Worm (Caenorhabditis elegans) whole organism, L2 larva: ENCODE data around the gene clc-32.

Experiments used
- R02D3.7 ChIP-seq: fragments of 150-350 bp; optimal IDR thresholded peaks from 2 replicates; lab custom pipeline; 2014; ENCODE audit warnings: missing biosample characterization, missing genetic modification characterization
- ZK546.5 ChIP-seq: sonication (generic microtip); optimal IDR thresholded peaks from 2 replicates; lab custom pipeline; 2017; ENCODE audit warnings: missing biosample characterization, missing genetic modification characterization
- aly-2 ChIP-seq: fragments of 150-350 bp; optimal IDR thresholded peaks from 2 replicates; lab custom pipeline; 2014; ENCODE audit warnings: missing biosample characterization, missing genetic modification characterization
- ama-1 ChIP-seq: fragments of 150-350 bp; optimal IDR thresholded peaks from 2 replicates; lab custom pipeline; 2018; ENCODE audit warnings: inconsistent platforms
- ceh-16 ChIP-seq: fragments of 150-350 bp; optimal IDR thresholded peaks from 2 replicates; lab custom pipeline; 2014; ENCODE audit warnings: missing biosample characterization, missing genetic modification characterization
- ceh-82 ChIP-seq: fragments of 150-350 bp; optimal IDR thresholded peaks from 2 replicates; lab custom pipeline; 2014; ENCODE audit warnings: missing biosample characterization, missing genetic modification characterization
- crh-2 ChIP-seq: sonication (generic microtip); optimal IDR thresholded peaks from 2 replicates; lab custom pipeline; 2017; ENCODE audit warnings: missing biosample characterization, missing genetic modification characterization
- dmd-4 ChIP-seq: sonication (generic microtip); optimal IDR thresholded peaks from 2 replicates; lab custom pipeline; 2017; ENCODE audit warnings: missing biosample characterization, missing genetic modification characterization
- egl-27 ChIP-seq: sonication (generic microtip); optimal IDR thresholded peaks from 3 replicates; lab custom pipeline; 2017; ENCODE audit warnings: missing biosample characterization, missing genetic modification reagents, missing genetic modification characterization
- elt-3 ChIP-seq: sonication (generic microtip); optimal IDR thresholded peaks from 2 replicates; lab custom pipeline; 2017; ENCODE audit warnings: missing biosample characterization, missing genetic modification characterization
- fos-1 ChIP-seq: fragments of 150-350 bp; optimal IDR thresholded peaks from 2 replicates; lab custom pipeline; 2014; ENCODE audit warnings: missing biosample characterization, missing genetic modification characterization
- lin-13 ChIP-seq: fragments of 150-350 bp; optimal IDR thresholded peaks from 2 replicates; lab custom pipeline; 2014; ENCODE audit warnings: missing biosample characterization, missing genetic modification reagents, missing genetic modification characterization
- lsy-2 ChIP-seq, 2 experiments: fragments of 150-350 bp in 1 of 2; sonication (generic microtip) in 1 of 2; optimal IDR thresholded peaks; 2 replicates each; lab custom pipeline; 2014 to 2017; ENCODE audit warnings: missing biosample characterization in 2 of 2, missing genetic modification characterization in 2 of 2
- mbf-1 ChIP-seq: sonication (generic microtip); optimal IDR thresholded peaks from 2 replicates; lab custom pipeline; 2017; ENCODE audit warnings: missing biosample characterization, missing genetic modification characterization
- mdl-1 ChIP-seq, 2 experiments: fragments of 150-350 bp in 1 of 2; sonication (generic microtip) in 1 of 2; optimal IDR thresholded peaks; 2 replicates each; lab custom pipeline; 2017; ENCODE audit warnings: missing biosample characterization in 2 of 2, missing genetic modification characterization in 2 of 2
- nhr-11 ChIP-seq: fragments of 150-350 bp; optimal IDR thresholded peaks from 2 replicates; lab custom pipeline; 2014; ENCODE audit warnings: missing biosample characterization, missing genetic modification characterization
- nhr-12 ChIP-seq: fragments of 150-350 bp; optimal IDR thresholded peaks from 2 replicates; lab custom pipeline; 2014; ENCODE audit warnings: missing biosample characterization, missing genetic modification characterization
- nhr-129 ChIP-seq: fragments of 150-350 bp; optimal IDR thresholded peaks from 2 replicates; lab custom pipeline; 2014; ENCODE audit warnings: missing biosample characterization, missing genetic modification characterization
- nhr-6 ChIP-seq: fragments of 150-350 bp; optimal IDR thresholded peaks from 2 replicates; lab custom pipeline; 2014; ENCODE audit warnings: missing biosample characterization, missing genetic modification characterization
- skn-1 ChIP-seq: sonication (generic microtip); optimal IDR thresholded peaks from 2 replicates; lab custom pipeline; 2017; ENCODE audit warnings: missing biosample characterization, missing genetic modification characterization
- sma-3 ChIP-seq: sonication (generic microtip); optimal IDR thresholded peaks from 2 replicates; lab custom pipeline; 2016; ENCODE audit warnings: missing genetic modification reagents, missing genetic modification characterization, missing compliant biosample characterization
- sma-9 ChIP-seq, 2 experiments: fragments of 150-350 bp in 1 of 2; sonication (generic microtip) in 1 of 2; optimal IDR thresholded peaks; 2 replicates each; lab custom pipeline; 2014 to 2016; ENCODE audit warnings: missing genetic modification characterization in 2 of 2, mild to moderate bottlenecking in 1 of 2, missing biosample characterization in 1 of 2, missing compliant biosample characterization in 1 of 2, missing genetic modification reagents in 1 of 2, moderate library complexity in 1 of 2
- snpc-4 ChIP-seq: fragments of 150-350 bp; optimal IDR thresholded peaks from 2 replicates; lab custom pipeline; 2014; ENCODE audit warnings: missing biosample characterization, missing genetic modification characterization
- unc-39 ChIP-seq: fragments of 150-350 bp; optimal IDR thresholded peaks from 2 replicates; lab custom pipeline; 2014; ENCODE audit warnings: missing biosample characterization, missing genetic modification characterization
- unc-55 ChIP-seq: fragments of 150-350 bp; sonication (generic microtip); optimal IDR thresholded peaks from 3 replicates; lab custom pipeline; 2014; ENCODE audit warnings: missing biosample characterization, missing genetic modification reagents, missing genetic modification characterization
- unc-62 ChIP-seq: fragments of 150-350 bp; optimal IDR thresholded peaks from 2 replicates; lab custom pipeline; 2014; ENCODE audit warnings: missing biosample characterization, missing genetic modification reagents, missing genetic modification characterization
- ztf-1 ChIP-seq: fragments of 200-800 bp; sonication (Bioruptor generic); conservative IDR thresholded peaks from 2 replicates; pipeline ENCODE4 v1.3.6; 2022; ENCODE audit warnings: missing genetic modification characterization, missing compliant biosample characterization
- ztf-11 ChIP-seq: sonication (generic microtip); optimal IDR thresholded peaks from 2 replicates; lab custom pipeline; 2017; ENCODE audit warnings: missing biosample characterization, missing genetic modification characterization
- ztf-4 ChIP-seq: fragments of 150-350 bp; optimal IDR thresholded peaks from 2 replicates; lab custom pipeline; 2014; ENCODE audit warnings: missing biosample characterization, missing genetic modification characterization

Gene clc-32

ce11 chrV:16115381-16115780, 25.6 kb downstream of the clc-32 start, which contains the start of gene str-25:
Gene str-25 (plus strand): TSS chrV:16115681.
- no peak for TF ChIP-seq mdl-1 (tag; optimal IDR thresholded peaks at IDR 0.05; lab: Kevin White, UChicago)
- TF ChIP-seq nhr-12 (tag; lab: Kevin White, UChicago): no peak
- no peak for TF ChIP-seq sma-3 (GFP tag; lab: Kevin White, UChicago)
- no peak for TF ChIP-seq unc-55 (GFP tag; lab: Kevin White, UChicago)
- TF ChIP-seq ceh-16 (tag; lab: Kevin White, UChicago): no peak
- no peak for TF ChIP-seq snpc-4
- no peak for TF ChIP-seq nhr-129 (tag; lab: Kevin White, UChicago)
- TF ChIP-seq lsy-2 (tag; optimal IDR thresholded peaks at IDR 0.05; lab: Kevin White, UChicago): no peak
- no peak for TF ChIP-seq skn-1 (tag; lab: Kevin White, UChicago)
- no peak for TF ChIP-seq mbf-1

DNA sequence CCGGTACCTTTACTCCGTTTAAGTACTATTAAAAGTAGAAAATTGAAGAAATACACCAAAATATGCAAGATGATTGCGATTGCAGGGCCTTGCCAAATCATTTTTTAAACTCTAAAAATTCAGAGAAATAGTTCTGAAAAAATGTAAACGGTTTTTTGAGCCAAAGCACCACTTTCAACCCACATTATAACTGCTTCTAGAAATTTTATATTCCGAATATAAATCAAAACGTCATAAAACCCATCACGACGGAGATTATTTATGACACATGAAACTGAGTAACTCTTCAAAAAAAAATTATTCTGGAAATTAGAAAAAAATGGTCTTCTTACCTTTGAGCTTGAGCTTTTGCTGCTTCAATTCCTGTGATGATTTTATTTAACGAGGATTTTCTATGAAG, 26.7 kb downstream of the clc-32 start, which contains the start of gene srxa-16:
Gene srxa-16 (minus strand): TSS at position 101 of the 400 bp plus-strand sequence.
- TF ChIP-seq crh-2 (tag; lab: Kevin White, UChicago) (no peak), ztf-4 (tag; lab: Kevin White, UChicago) (no peak), aly-2 (tag; lab: Kevin White, UChicago) (no peak), unc-39 (tag; lab: Kevin White, UChicago) (no peak), ama-1 (lab: Kevin White, UChicago) (no peak), dmd-4 (tag; lab: Kevin White, UChicago) (no peak), nhr-11 (tag; lab: Kevin White, UChicago) (no peak), ZK546.5 (no peak), nhr-6 (tag; lab: Kevin White, UChicago) (no peak)

ce11 chrV:16103594-16103993, 37.4 kb downstream of the clc-32 start, which contains the start of gene argk-1:
Gene argk-1 (plus strand): TSS chrV:16103894.
- no peak for TF ChIP-seq lin-13 (GFP tag; lab: Kevin White, UChicago)
- TF ChIP-seq nhr-11 (tag; lab: Kevin White, UChicago): no peak
- no peak for TF ChIP-seq ceh-82 (tag; lab: Kevin White, UChicago)

DNA sequence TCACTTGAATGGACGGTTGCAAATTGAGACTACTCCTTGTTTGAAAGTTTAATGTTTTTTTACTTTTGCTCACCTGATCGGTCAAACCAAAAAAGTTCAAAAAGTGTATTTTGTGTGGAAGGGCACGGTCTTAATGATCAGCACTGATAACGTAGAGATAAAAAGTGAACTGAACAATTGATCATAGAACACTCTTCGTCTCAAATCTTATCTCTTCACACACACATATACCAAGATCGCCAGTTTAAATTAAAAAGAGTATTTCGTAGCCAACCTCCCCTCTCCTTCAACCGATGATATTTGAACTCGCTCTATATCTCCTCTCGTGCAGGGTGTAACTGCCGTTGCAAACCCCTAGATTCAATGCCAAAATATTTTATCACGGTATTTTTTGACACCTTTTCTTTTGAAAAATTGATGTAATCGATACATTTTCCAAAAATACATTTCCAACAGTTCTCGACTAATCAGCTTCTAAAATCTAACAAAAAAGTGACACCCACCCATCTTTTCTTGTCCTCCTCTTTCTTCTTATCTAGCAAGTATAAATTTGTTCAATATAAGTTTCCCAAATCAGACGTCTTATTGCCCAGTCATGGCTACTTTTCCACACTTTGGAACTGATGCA, 40.8 kb downstream of the clc-32 start, which contains the start of gene cth-1:
Gene cth-1 (plus strand): TSS at position 578 of the 628 bp plus-strand sequence.
- TF ChIP-seq sma-9 (GFP tag; optimal IDR thresholded peaks at IDR 0.05; lab: Kevin White, UChicago) (peak; percentile 84), sma-9 (tag; optimal IDR thresholded peaks at IDR 0.05; lab: Kevin White, UChicago) (no peak), ztf-1 (GFP tag; lab: Robert Waterston, UW) (no peak), fos-1 (tag; lab: Kevin White, UChicago) (peak; percentile 37)

ce11 chrV:16099441-16099840, 41.5 kb downstream of the clc-32 start, which contains the start of gene str-7:
Gene str-7 (minus strand): TSS chrV:16099541.
- TF ChIP-seq unc-55 (GFP tag; lab: Kevin White, UChicago): no peak
- no peak for TF ChIP-seq crh-2 (tag; lab: Kevin White, UChicago)
- TF ChIP-seq nhr-11 (tag; lab: Kevin White, UChicago): no peak
- no peak for TF ChIP-seq ztf-11 (tag; lab: Kevin White, UChicago)
- TF ChIP-seq R02D3.7: no peak
- no peak for TF ChIP-seq unc-62

ce11 chrV:16094862-16095261, 46.1 kb downstream of the clc-32 start:
- TF ChIP-seq fos-1 (tag; lab: Kevin White, UChicago) (peak; percentile 26), sma-9 (GFP tag; optimal IDR thresholded peaks at IDR 0.05; lab: Kevin White, UChicago) (peak; percentile 57), sma-9 (tag; optimal IDR thresholded peaks at IDR 0.05; lab: Kevin White, UChicago) (no peak), nhr-129 (tag; lab: Kevin White, UChicago) (peak; percentile 47), elt-3 (no peak), egl-27 (tag; lab: Kevin White, UChicago) (no peak)
- TF ChIP-seq, all 48 proteins: peak for 3

- TF ChIP-seq ztf-1 (GFP tag; lab: Robert Waterston, UW): no peak
Observed at ce11 chrV:16094284-16094683, 46.7 kb downstream of the clc-32 start, which contains the start of gene F22B8.7. Gene F22B8.7 (plus strand): TSS chrV:16094584.
